Fruit fly (Drosophila melanogaster): Measurements from ENCODE around the gene mthl11.

Gene mthl11

dm6 chr3R:10393654-10394367, 7.0 kb upstream of the mthl11 start:
- TF ChIP-seq Clk (GFP tag; optimal IDR thresholded peaks at IDR 0.05) (no peak), Mnt (GFP tag; optimal IDR thresholded peaks at IDR 0.05) (no peak), bab1 (GFP tag; optimal IDR thresholded peaks at IDR 0.05) (no peak), CG5204 (GFP tag; optimal IDR thresholded peaks at IDR 0.05) (no peak), kay (GFP tag; ENCODE audit: borderline replicate concordance) (no peak), cnc (optimal IDR thresholded peaks at IDR 0.05) (no peak), toe (GFP tag; optimal IDR thresholded peaks at IDR 0.05) (no peak), CG7045 (GFP tag; optimal IDR thresholded peaks at IDR 0.05) (no peak), Crg-1 (GFP tag; optimal IDR thresholded peaks at IDR 0.05) (no peak), CG1620 (GFP tag; optimal IDR thresholded peaks at IDR 0.05) (no peak), CG12768 (GFP tag; optimal IDR thresholded peaks at IDR 0.05) (no peak), pad (GFP tag; optimal IDR thresholded peaks at IDR 0.05) (no peak), CG7101 (tag; optimal IDR thresholded peaks at IDR 0.05) (no peak), CG14711 (tag; optimal IDR thresholded peaks at IDR 0.05) (no peak), CG11617 (GFP tag; optimal IDR thresholded peaks at IDR 0.05) (no peak), cic (GFP tag; optimal IDR thresholded peaks at IDR 0.05) (no peak), Hr96 (GFP tag; optimal IDR thresholded peaks at IDR 0.05) (no peak), CG33017 (tag; optimal IDR thresholded peaks at IDR 0.05) (no peak), ovo (GFP tag; optimal IDR thresholded peaks at IDR 0.05) (no peak), tj (GFP tag; optimal IDR thresholded peaks at IDR 0.05) (no peak)

dm6 chr3R:10394368-10394770, 6.5 kb upstream of the mthl11 start:
- TF ChIP-seq cic (GFP tag; optimal IDR thresholded peaks at IDR 0.05) (peak; percentile 90), kay (GFP tag; ENCODE audit: borderline replicate concordance) (peak; percentile 77), CG7045 (GFP tag; optimal IDR thresholded peaks at IDR 0.05) (no peak), bab1 (GFP tag; optimal IDR thresholded peaks at IDR 0.05) (no peak), Mnt (GFP tag; optimal IDR thresholded peaks at IDR 0.05) (peak; percentile 76)

DNA sequence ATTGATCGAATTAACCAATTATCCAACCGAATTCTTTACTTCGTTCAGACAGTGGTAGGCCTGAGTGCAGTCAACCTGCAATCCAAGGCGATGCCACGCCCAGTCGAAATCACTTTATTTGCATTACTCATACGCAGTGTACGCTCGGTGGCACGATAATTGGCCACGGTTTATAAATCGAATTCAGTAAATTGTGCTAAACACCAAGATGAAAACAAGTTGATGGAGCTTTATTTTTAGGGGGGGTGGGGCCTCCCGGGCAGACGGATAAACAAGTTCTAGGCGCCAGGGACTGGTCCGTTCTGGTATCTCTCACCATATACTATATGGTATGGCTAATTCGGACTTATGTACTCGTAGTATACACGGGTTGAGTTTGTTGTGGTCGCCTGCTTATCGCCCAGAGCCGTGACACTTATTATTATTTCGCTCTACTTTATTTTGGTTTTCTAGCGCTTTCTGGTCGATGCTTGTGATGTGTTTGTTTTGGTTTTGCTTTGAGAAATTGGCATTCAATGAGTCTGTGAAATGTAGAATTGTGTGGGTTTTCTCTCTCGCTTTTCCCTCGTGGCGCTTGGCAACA, 5.5 kb upstream of the mthl11 start:
- TF ChIP-seq CG7045 (GFP tag; optimal IDR thresholded peaks at IDR 0.05) (no peak), toe (GFP tag; optimal IDR thresholded peaks at IDR 0.05) (no peak), CG7101 (tag; optimal IDR thresholded peaks at IDR 0.05) (no peak), Mnt (GFP tag; optimal IDR thresholded peaks at IDR 0.05) (no peak), cic (GFP tag; optimal IDR thresholded peaks at IDR 0.05) (peak; percentile 23), CG12768 (GFP tag; optimal IDR thresholded peaks at IDR 0.05) (no peak), pad (GFP tag; optimal IDR thresholded peaks at IDR 0.05) (no peak), CG11617 (GFP tag; optimal IDR thresholded peaks at IDR 0.05) (no peak)

DNA sequence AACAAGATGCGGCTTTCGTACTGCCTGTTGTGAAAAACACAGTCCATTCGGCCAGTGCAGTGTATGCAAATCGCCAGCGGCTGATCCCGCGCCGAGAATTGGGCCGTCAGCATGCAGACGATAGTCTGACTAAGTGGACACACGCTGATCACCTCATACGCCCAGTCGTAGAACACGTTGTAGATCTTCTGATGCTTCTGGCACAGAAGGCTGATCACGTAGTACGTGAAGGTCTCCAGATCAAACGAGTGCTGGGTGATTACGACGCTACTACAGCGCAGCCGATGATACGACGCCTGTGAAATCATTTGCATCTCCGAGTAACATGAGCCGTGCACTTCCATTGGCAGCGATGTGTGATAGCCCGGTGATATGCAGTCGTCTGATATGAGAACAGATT, 3.1 kb downstream of the mthl11 start:
- peak; percentile 64 for TF ChIP-seq cic (GFP tag; optimal IDR thresholded peaks at IDR 0.05)
- TF ChIP-seq Clk (GFP tag; optimal IDR thresholded peaks at IDR 0.05) = no peak

DNA sequence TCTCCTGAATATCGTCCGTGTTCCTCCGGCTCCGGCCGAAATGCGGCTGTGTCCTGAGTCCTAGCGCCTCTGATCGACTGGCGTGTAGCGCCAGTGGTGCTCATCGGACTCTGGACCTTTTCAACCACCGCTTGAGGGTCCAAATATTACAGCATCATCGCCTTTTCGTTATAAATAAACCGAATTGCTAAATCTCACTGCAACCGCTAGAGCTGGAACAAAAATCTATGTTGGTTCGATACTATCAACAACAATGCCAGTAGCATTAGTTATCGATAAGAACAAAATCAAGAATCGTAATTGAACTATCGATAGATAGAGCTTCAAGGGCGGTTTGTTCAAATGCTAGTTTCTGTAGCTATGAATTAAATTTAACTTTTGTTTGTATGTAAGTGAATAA, 6.2 kb downstream of the mthl11 start, which contains the start of gene CG6325:
TSS of gene CG6325 (minus strand) at position 220 of the 400 bp plus-strand sequence.
- TF ChIP-seq Clk (GFP tag; optimal IDR thresholded peaks at IDR 0.05) = no peak
- peak; percentile 51 for TF ChIP-seq bab1 (GFP tag; optimal IDR thresholded peaks at IDR 0.05)
- no peak for TF ChIP-seq cnc (optimal IDR thresholded peaks at IDR 0.05)
- peak; percentile 25 for TF ChIP-seq CG7101 (tag; optimal IDR thresholded peaks at IDR 0.05)

DNA sequence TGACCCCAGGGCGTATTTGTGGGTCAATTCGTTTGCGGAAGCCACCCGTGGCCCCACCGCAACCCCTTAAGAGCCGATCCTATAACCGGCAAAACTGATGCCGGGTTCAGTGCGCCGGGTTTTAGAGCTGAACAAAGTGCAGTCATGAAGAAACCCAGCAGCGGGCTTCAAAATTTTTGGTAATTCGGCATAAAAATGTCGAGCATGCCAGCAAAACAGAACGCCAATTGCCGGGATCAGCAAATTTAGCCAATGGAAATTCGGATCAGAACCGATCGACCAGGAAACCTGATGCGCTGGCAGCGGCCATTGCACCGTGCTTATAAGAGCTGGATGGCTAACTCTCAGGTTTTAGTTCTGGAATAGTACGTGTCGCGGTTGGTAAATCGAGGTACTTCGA, 6.8 kb downstream of the mthl11 start:
- TF ChIP-seq kay (GFP tag; ENCODE audit: borderline replicate concordance) = no peak
- TF ChIP-seq tj (GFP tag; optimal IDR thresholded peaks at IDR 0.05) = peak; percentile 100
- TF ChIP-seq cnc (optimal IDR thresholded peaks at IDR 0.05) = no peak
- no peak for TF ChIP-seq CG11617 (GFP tag; optimal IDR thresholded peaks at IDR 0.05)

DNA sequence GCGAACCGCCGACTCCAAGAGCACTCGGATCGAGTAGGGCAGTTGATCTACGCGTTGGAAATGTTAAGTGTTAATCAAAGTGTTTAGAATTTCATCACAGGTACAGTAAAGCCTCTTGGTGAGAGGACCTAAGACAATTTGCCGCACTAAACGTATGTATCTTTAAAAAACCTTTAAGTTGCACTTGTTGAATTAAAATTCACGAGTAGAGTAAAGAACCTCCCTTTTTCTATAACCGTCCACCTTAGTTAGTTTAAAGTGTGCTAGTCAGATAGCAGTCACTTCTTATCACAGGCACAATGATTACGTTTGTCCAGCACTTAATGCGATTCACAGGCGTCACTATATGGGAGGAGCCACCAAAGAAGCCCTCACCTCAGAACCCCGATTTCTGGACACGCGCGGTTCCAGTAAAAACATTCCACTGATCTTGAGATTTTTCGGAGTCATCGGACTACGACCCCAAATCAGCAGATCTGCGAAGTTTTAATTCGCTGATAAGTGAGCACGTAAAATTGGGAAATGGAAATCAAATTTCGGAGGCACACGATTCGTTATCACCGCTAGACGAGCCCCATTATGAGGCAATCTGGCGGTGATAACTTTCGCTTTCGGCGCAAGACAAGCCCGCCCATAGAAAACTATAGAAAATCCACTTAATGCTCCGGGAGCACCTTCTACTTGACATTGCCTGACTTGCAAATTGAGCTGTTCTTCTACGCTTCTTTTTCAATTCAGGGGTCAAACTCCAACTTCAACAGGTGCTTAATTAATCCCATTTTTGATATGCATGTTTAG, 11.1 kb downstream of the mthl11 start:
- no peak for TF ChIP-seq CG11617 (GFP tag; optimal IDR thresholded peaks at IDR 0.05)
- no peak for TF ChIP-seq CG1620 (GFP tag; optimal IDR thresholded peaks at IDR 0.05)
- TF ChIP-seq toe (GFP tag; optimal IDR thresholded peaks at IDR 0.05) = peak; percentile 63
- TF ChIP-seq CG7101 (tag; optimal IDR thresholded peaks at IDR 0.05) = peak; percentile 84
- peak; percentile 90 for TF ChIP-seq CG12768 (GFP tag; optimal IDR thresholded peaks at IDR 0.05)
- peak; percentile 82 for TF ChIP-seq Hr96 (GFP tag; optimal IDR thresholded peaks at IDR 0.05)
- TF ChIP-seq Crg-1 (GFP tag; optimal IDR thresholded peaks at IDR 0.05) = no peak
- no peak for TF ChIP-seq CG5204 (GFP tag; optimal IDR thresholded peaks at IDR 0.05)
- peak in 1 of 2 experiments; percentile 17 for TF ChIP-seq cnc (optimal IDR thresholded peaks at IDR 0.05)
- TF ChIP-seq bab1 (GFP tag; optimal IDR thresholded peaks at IDR 0.05) = no peak
- no peak for TF ChIP-seq ovo (GFP tag; optimal IDR thresholded peaks at IDR 0.05)
- peak; percentile 57 for TF ChIP-seq Mnt (GFP tag; optimal IDR thresholded peaks at IDR 0.05)
- peak; percentile 76 for TF ChIP-seq Clk (GFP tag; optimal IDR thresholded peaks at IDR 0.05)
- TF ChIP-seq tj (GFP tag; optimal IDR thresholded peaks at IDR 0.05) = no peak
- peak; percentile 59 for TF ChIP-seq CG7045 (GFP tag; optimal IDR thresholded peaks at IDR 0.05)
- peak; percentile 78 for TF ChIP-seq cic (GFP tag; optimal IDR thresholded peaks at IDR 0.05)
- TF ChIP-seq CG33017 (tag; optimal IDR thresholded peaks at IDR 0.05) = peak; percentile 88
- TF ChIP-seq pad (GFP tag; optimal IDR thresholded peaks at IDR 0.05) = peak; percentile 64
- TF ChIP-seq CG14711 (tag; optimal IDR thresholded peaks at IDR 0.05) = peak; percentile 78
- no peak for TF ChIP-seq kay (GFP tag; ENCODE audit: borderline replicate concordance)
